Fruit fly (Drosophila melanogaster) whole organism, prepupa: Measurements from ENCODE around the gene hdm.

Source experiments
- CG10631 ChIP-seq: fragments of 200-800 bp; sonication (Bioruptor generic); optimal IDR thresholded peaks from 2 replicates; lab custom pipeline; 2016; ENCODE audit warnings: missing biosample characterization, missing genetic modification characterization
- CG10669 ChIP-seq: fragments of 200-800 bp; sonication (Bioruptor generic); optimal IDR thresholded peaks from 3 replicates; lab custom pipeline; 2018; ENCODE audit warnings: missing biosample characterization, mild to moderate bottlenecking, missing genetic modification characterization, moderate library complexity
- CG11294 ChIP-seq: fragments of 200-800 bp; sonication (Bioruptor generic); IDR thresholded peaks from 2 replicates; pipeline ENCODE4 v1.3.6; 2022; ENCODE audit warnings: missing biosample characterization, missing genetic modification characterization
- CG11762 ChIP-seq: fragments of 200-800 bp; sonication (Bioruptor generic); optimal IDR thresholded peaks from 3 replicates; lab custom pipeline; 2016; ENCODE audit warnings: missing biosample characterization, missing genetic modification characterization; ENCODE audit not compliant: insufficient read depth
- CG11902 ChIP-seq: fragments of 200-800 bp; sonication (Bioruptor generic); optimal IDR thresholded peaks from 3 replicates; lab custom pipeline; 2016; ENCODE audit warnings: missing biosample characterization, missing genetic modification characterization
- CG1621 ChIP-seq: fragments of 200-800 bp; sonication (Bioruptor generic); optimal IDR thresholded peaks from 3 replicates; lab custom pipeline; 2018; ENCODE audit warnings: missing biosample characterization, mild to moderate bottlenecking, missing genetic modification characterization
- CG16779 ChIP-seq: fragments of 200-800 bp; sonication (Bioruptor generic); optimal IDR thresholded peaks from 3 replicates; lab custom pipeline; 2017; ENCODE audit warnings: missing biosample characterization, mild to moderate bottlenecking, missing genetic modification characterization
- CG31627 ChIP-seq: fragments of 200-800 bp; sonication (Bioruptor generic); optimal IDR thresholded peaks from 3 replicates; lab custom pipeline; 2016; ENCODE audit warnings: missing biosample characterization, missing genetic modification characterization
- CG34406 ChIP-seq: fragments of 200-800 bp; sonication (Bioruptor generic); optimal IDR thresholded peaks from 3 replicates; lab custom pipeline; 2016; ENCODE audit warnings: missing biosample characterization, missing genetic modification characterization
- CG3919 ChIP-seq: fragments of 200-800 bp; sonication (Bioruptor generic); optimal IDR thresholded peaks from 3 replicates; lab custom pipeline; 2016; ENCODE audit warnings: missing biosample characterization, missing genetic modification characterization
- CG4318 ChIP-seq: fragments of 200-800 bp; sonication (Bioruptor generic); optimal IDR thresholded peaks from 3 replicates; lab custom pipeline; 2017; ENCODE audit warnings: missing biosample characterization, mild to moderate bottlenecking, missing genetic modification characterization
- CG6163 ChIP-seq: fragments of 200-800 bp; sonication (Bioruptor generic); IDR thresholded peaks from 3 replicates; pipeline ENCODE4 v1.3.6; 2022; ENCODE audit warnings: missing biosample characterization, missing genetic modification characterization
- CG6276 ChIP-seq: fragments of 200-800 bp; sonication (Bioruptor generic); optimal IDR thresholded peaks from 2 replicates; lab custom pipeline; 2017; ENCODE audit warnings: missing biosample characterization, mild to moderate bottlenecking, missing genetic modification characterization
- CG6808 ChIP-seq: fragments of 200-800 bp; sonication (Bioruptor generic); optimal IDR thresholded peaks from 3 replicates; lab custom pipeline; 2017; ENCODE audit warnings: missing biosample characterization, missing genetic modification characterization, mild to moderate bottlenecking, moderate library complexity, missing genetic modification reagents
- CG6854 ChIP-seq: fragments of 200-800 bp; sonication (Bioruptor generic); optimal IDR thresholded peaks from 2 replicates; lab custom pipeline; 2017; ENCODE audit warnings: missing biosample characterization, mild to moderate bottlenecking, missing genetic modification characterization
- CG7368 ChIP-seq: fragments of 200-800 bp; sonication (Bioruptor generic); optimal IDR thresholded peaks from 3 replicates; lab custom pipeline; 2016; ENCODE audit warnings: missing biosample characterization, missing genetic modification characterization
- CG8119 ChIP-seq: fragments of 200-800 bp; sonication (Bioruptor generic); IDR thresholded peaks from 3 replicates; pipeline ENCODE4 v1.3.6; 2022; ENCODE audit warnings: missing biosample characterization, missing genetic modification characterization
- CG9139 ChIP-seq: fragments of 200-800 bp; sonication (Bioruptor generic); optimal IDR thresholded peaks from 3 replicates; lab custom pipeline; 2017; ENCODE audit warnings: missing biosample characterization, mild to moderate bottlenecking, missing genetic modification characterization
- Eip75B ChIP-seq: fragments of 200-800 bp; sonication (Bioruptor generic); optimal IDR thresholded peaks from 3 replicates; lab custom pipeline; 2016; ENCODE audit warnings: missing biosample characterization, missing genetic modification characterization
- Eip78C ChIP-seq: fragments of 200-800 bp; sonication (Bioruptor generic); peaks from one replicate; lab custom pipeline; 2016; ENCODE audit warnings: missing biosample characterization, missing genetic modification characterization
- Eip93F ChIP-seq: fragments of 200-800 bp; sonication (Bioruptor generic); optimal IDR thresholded peaks from 2 replicates; lab custom pipeline; 2016; ENCODE audit warnings: missing biosample characterization, mild to moderate bottlenecking, missing genetic modification characterization
- Ets96B ChIP-seq: fragments of 200-800 bp; optimal IDR thresholded peaks from 2 replicates; lab custom pipeline; 2019; ENCODE audit warnings: missing biosample characterization, mild to moderate bottlenecking, missing genetic modification characterization, moderate library complexity
- Hr38 ChIP-seq: sonication (Bioruptor generic); optimal IDR thresholded peaks from 2 replicates; lab custom pipeline; 2016; ENCODE audit warnings: missing biosample characterization, missing genetic modification characterization
- Hr39 ChIP-seq: fragments of 200-800 bp; sonication (Bioruptor generic); optimal IDR thresholded peaks from 2 replicates; lab custom pipeline; 2016; ENCODE audit warnings: missing biosample characterization, missing genetic modification characterization
- Hr4 ChIP-seq: fragments of 200-800 bp; sonication (Bioruptor generic); optimal IDR thresholded peaks from 3 replicates; lab custom pipeline; 2016; ENCODE audit warnings: missing biosample characterization, missing genetic modification characterization
- Met ChIP-seq: fragments of 200-800 bp; sonication (Bioruptor generic); optimal IDR thresholded peaks from 3 replicates; lab custom pipeline; 2016; ENCODE audit warnings: missing biosample characterization, missing genetic modification characterization
- OdsH ChIP-seq: fragments of 200-800 bp; sonication (Bioruptor generic); optimal IDR thresholded peaks from 3 replicates; lab custom pipeline; 2016; ENCODE audit warnings: missing biosample characterization, missing genetic modification characterization
- Smox ChIP-seq: fragments of 200-800 bp; sonication (Bioruptor generic); optimal IDR thresholded peaks from 3 replicates; lab custom pipeline; 2016; ENCODE audit warnings: missing biosample characterization, missing genetic modification characterization
- Sox14 ChIP-seq: fragments of 200-800 bp; sonication (Bioruptor generic); optimal IDR thresholded peaks from 3 replicates; lab custom pipeline; 2016; ENCODE audit warnings: missing biosample characterization, missing genetic modification characterization
- Sox15 ChIP-seq: fragments of 200-800 bp; sonication (Bioruptor generic); optimal IDR thresholded peaks from 3 replicates; lab custom pipeline; 2016; ENCODE audit warnings: missing biosample characterization, missing genetic modification characterization
- achi ChIP-seq: fragments of 200-800 bp; sonication (Bioruptor generic); optimal IDR thresholded peaks from 3 replicates; lab custom pipeline; 2016; ENCODE audit warnings: missing biosample characterization, missing genetic modification characterization
- cyc ChIP-seq: fragments of 200-800 bp; sonication (Bioruptor generic); optimal IDR thresholded peaks from 3 replicates; lab custom pipeline; 2016; ENCODE audit warnings: missing biosample characterization, missing genetic modification characterization
- dac ChIP-seq: fragments of 200-800 bp; sonication (Bioruptor generic); optimal IDR thresholded peaks from 2 replicates; lab custom pipeline; 2017; ENCODE audit warnings: missing biosample characterization, mild to moderate bottlenecking, missing genetic modification characterization
- esn ChIP-seq: fragments of 200-800 bp; sonication (Bioruptor generic); optimal IDR thresholded peaks from 2 replicates; lab custom pipeline; 2016; ENCODE audit warnings: missing biosample characterization, mild to moderate bottlenecking, missing genetic modification characterization, moderate library complexity
- fd85E ChIP-seq: fragments of 200-800 bp; sonication (Bioruptor generic); optimal IDR thresholded peaks from 3 replicates; lab custom pipeline; 2016; ENCODE audit warnings: missing biosample characterization, missing genetic modification characterization
- fkh ChIP-seq: fragments of 200-800 bp; sonication (Bioruptor generic); optimal IDR thresholded peaks from 3 replicates; lab custom pipeline; 2017; ENCODE audit warnings: missing biosample characterization, mild to moderate bottlenecking, missing genetic modification characterization, moderate library complexity
- lz ChIP-seq: fragments of 200-800 bp; sonication (Bioruptor generic); optimal IDR thresholded peaks from 3 replicates; lab custom pipeline; 2016; ENCODE audit warnings: missing biosample characterization, missing genetic modification characterization
- pdm3 ChIP-seq: fragments of 200-800 bp; sonication (Bioruptor generic); optimal IDR thresholded peaks from 3 replicates; lab custom pipeline; 2016; ENCODE audit warnings: missing biosample characterization, missing genetic modification characterization
- salr ChIP-seq, 2 experiments: fragments of 200-800 bp; sonication (Bioruptor generic); optimal IDR thresholded peaks; 3 replicates each; lab custom pipeline; 2016 to 2018; ENCODE audit warnings: missing biosample characterization in 2 of 2, missing genetic modification characterization in 2 of 2, mild to moderate bottlenecking in 1 of 2
- spab ChIP-seq: fragments of 200-800 bp; sonication (Bioruptor generic); optimal IDR thresholded peaks from 2 replicates; lab custom pipeline; 2017; ENCODE audit warnings: missing biosample characterization, mild to moderate bottlenecking, missing genetic modification characterization, missing genetic modification reagents
- ss ChIP-seq, 2 experiments: fragments of 200-800 bp; sonication (Bioruptor generic); optimal IDR thresholded peaks; 2 replicates in 1 of 2; 3 replicates in 1 of 2; lab custom pipeline; 2017 to 2018; ENCODE audit warnings: mild to moderate bottlenecking in 2 of 2, missing biosample characterization in 2 of 2, missing genetic modification characterization in 2 of 2, moderate library complexity in 1 of 2
- svp ChIP-seq: fragments of 200-800 bp; sonication (Bioruptor generic); peaks from one replicate; lab custom pipeline; 2016; ENCODE audit warnings: missing biosample characterization, missing genetic modification characterization
- vri ChIP-seq: fragments of 200-800 bp; sonication (Bioruptor generic); optimal IDR thresholded peaks from 3 replicates; lab custom pipeline; 2016; ENCODE audit warnings: missing biosample characterization, mild to moderate bottlenecking, missing genetic modification characterization

The hdm gene

DNA sequence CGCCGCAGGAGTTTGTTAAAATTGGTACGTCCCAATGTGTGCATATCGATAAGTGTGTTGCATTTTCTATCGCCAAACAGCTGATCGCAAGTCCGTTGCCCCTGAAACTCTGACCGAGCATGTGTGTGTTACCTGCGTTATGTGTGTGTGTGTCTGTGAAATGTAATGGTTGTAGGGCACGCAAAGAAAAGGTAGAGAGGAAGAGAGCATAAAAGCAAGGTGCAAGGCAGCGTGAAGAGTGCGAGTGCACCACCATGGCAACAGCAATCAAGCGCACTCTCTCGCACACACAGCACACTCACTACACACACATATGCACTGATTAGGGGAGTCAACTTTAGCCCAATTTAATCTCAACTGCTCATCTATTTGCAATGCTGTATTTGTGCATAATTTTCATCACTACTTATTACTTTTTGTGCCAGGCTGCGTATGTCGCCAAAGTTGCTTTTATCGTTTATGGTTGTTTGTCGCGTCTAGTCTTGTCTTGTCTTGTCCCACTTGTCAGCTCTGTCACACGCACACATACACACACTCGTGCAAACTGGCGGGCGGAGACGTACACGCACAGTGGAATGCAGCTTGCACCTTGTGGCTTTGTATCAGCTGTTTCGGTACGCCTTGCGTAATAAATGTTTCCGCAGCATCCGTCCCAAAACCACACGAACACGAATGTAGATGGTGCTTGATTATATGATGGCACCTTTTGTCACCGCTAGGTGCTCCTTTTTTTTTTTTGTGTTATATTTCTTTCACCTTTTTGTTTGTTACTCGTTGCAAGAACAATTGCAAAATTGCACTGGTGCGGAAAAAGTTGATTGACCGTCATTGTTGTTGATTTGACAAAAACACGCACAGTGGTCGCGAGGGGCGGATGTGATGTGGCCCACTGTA, 17.9 kb upstream of the hdm start (continued):
- TF ChIP-seq CG11762 (GFP tag; lab: Kevin White, UChicago) (peak; percentile 78), OdsH (GFP tag; lab: Kevin White, UChicago) (peak; percentile 80), CG9139 (GFP tag; lab: Kevin White, UChicago) (no peak), Hr4 (GFP tag; lab: Kevin White, UChicago) (peak; percentile 88), CG4318 (GFP tag; lab: Kevin White, UChicago) (peak; percentile 92), fd85E (peak; percentile 42), Eip93F (no peak), achi (GFP tag; lab: Kevin White, UChicago) (peak; percentile 83), CG10669 (peak; percentile 79), salr (GFP tag; optimal IDR thresholded peaks at IDR 0.05; lab: Kevin White, UChicago) (peak; percentile 22 to 83), Eip75B (GFP tag; lab: Kevin White, UChicago) (peak; percentile 84), Met (GFP tag; lab: Kevin White, UChicago) (peak; percentile 89)
- TF ChIP-seq, all 60 proteins: peak for 57

DNA sequence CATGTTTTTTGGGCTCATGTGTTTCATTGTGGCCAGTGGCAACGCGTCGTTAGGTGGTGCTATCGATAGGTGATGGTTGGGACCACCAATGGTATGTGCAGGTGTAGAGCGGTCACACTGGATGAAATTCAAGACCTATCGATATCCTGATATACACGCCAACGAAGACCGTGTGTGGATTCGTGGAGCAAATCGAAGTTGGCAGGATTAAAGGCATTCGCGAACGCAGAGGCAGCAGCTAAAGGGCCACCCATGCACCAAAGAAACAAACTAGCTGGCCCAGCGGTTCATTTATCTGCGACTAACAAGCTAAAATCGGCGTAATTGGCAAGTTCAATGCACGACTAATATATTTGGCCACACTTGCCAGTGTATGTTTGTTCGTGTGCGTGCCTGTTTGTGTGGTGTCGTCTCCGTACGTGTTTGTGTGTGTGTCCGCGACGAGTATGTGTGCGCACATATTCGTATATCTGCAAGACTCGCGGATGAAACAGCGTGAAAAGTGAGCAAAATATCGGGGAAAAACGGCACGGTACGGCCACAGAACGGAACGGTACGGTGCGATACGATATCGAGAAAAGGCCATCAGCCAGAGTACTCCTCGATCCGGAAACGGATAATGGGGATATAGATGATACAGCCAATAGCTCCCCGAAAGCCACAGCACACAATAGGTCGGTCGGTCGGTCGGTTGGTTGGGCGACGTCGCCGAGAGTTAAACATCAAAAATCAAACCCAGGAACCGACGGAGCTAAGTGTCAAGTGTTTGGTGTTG, 16.1 kb upstream of the hdm start, which contains the start of gene Ubr3:
Gene Ubr3, plus strand, starts transcription at position 99 of the 775 bp plus-strand sequence.
- TF ChIP-seq Sox14 (GFP tag; lab: Kevin White, UChicago) (peak; percentile 36), CG6808 (peak; percentile 10), svp (peak; percentile 76), CG7368 (GFP tag; lab: Kevin White, UChicago) (no peak), Eip78C (GFP tag; lab: Kevin White, UChicago) (peak; percentile 50), OdsH (GFP tag; lab: Kevin White, UChicago) (no peak), vri (GFP tag; lab: Kevin White, UChicago) (no peak), CG3919 (GFP tag; lab: Kevin White, UChicago) (peak; percentile 8), cyc (no peak), CG11294 (no peak), esn (GFP tag; lab: Kevin White, UChicago) (peak; percentile 5), Hr38 (no peak), ss (GFP tag; optimal IDR thresholded peaks at IDR 0.05; lab: Kevin White, UChicago) (peak; percentile 28 to 47), CG31627 (GFP tag; lab: Kevin White, UChicago) (peak; percentile 1), CG6163 (GFP tag; lab: Robert Waterston, UW) (0 out of 3 replicates have a peak, but pooled peaks have one; percentile 23), fkh (GFP tag; lab: Kevin White, UChicago) (peak; percentile 25)

DNA sequence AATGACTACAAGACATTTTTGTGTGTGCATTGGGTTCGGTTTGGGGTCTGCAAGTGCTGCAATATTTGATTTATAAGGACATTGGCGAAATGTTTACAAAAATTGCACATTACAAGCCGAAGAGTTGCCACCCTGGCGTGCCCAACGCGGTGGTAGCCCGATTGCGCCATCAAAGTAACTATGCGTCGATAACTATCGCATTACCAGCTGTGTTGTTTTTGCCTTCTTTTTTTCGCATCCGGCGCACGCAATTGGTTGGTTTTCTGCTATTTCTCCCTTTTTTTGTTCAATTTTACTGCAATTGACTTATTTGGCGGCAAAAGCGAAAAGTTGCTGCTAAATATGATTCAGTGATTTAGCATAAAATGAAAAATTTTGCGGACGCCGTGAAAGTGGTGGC, 14.7 kb upstream of the hdm start, which contains the start of gene RpS14b:
Gene RpS14b, plus strand, starts transcription at position 220 of the 400 bp plus-strand sequence.
- peak; percentile 62 for TF ChIP-seq CG9139 (GFP tag; lab: Kevin White, UChicago)
- peak; percentile 74 for TF ChIP-seq lz (GFP tag; lab: Kevin White, UChicago)
- TF ChIP-seq pdm3 (GFP tag; lab: Kevin White, UChicago): peak; percentile 54
- peak; percentile 44 for TF ChIP-seq CG10631
- peak; percentile 68 for TF ChIP-seq CG3919 (GFP tag; lab: Kevin White, UChicago)
- peak; percentile 54 for TF ChIP-seq CG1621 (tag; lab: Kevin White, UChicago)
- no peak for TF ChIP-seq Sox15
- peak; percentile 7 for TF ChIP-seq spab (GFP tag; lab: Kevin White, UChicago)
- TF ChIP-seq CG8119 (GFP tag; lab: Robert Waterston, UW): no peak; the same call in 2 of the 3 replicates
- peak; percentile 71 for TF ChIP-seq CG6854 (GFP tag; lab: Kevin White, UChicago)
- no peak for TF ChIP-seq Hr4 (GFP tag; lab: Kevin White, UChicago)
- TF ChIP-seq Hr39: peak; percentile 49
- peak; percentile 21 for TF ChIP-seq svp
- peak; percentile 70 for TF ChIP-seq CG7368 (GFP tag; lab: Kevin White, UChicago)
- peak; percentile 77 for TF ChIP-seq Eip78C (GFP tag; lab: Kevin White, UChicago)
- TF ChIP-seq CG11762 (GFP tag; lab: Kevin White, UChicago): no peak
- TF ChIP-seq CG16779 (tag; lab: Kevin White, UChicago): peak; percentile 11
- TF ChIP-seq Ets96B: peak; percentile 14
- TF ChIP-seq CG6276: no peak
- peak; percentile 30 for TF ChIP-seq CG11902 (GFP tag; lab: Kevin White, UChicago)
- peak; percentile 11 for TF ChIP-seq fd85E
- TF ChIP-seq fkh (GFP tag; lab: Kevin White, UChicago): peak; percentile 60
- peak; percentile 55 for TF ChIP-seq Smox
- peak; percentile 59 to 70 for TF ChIP-seq ss (GFP tag; optimal IDR thresholded peaks at IDR 0.05; lab: Kevin White, UChicago)
- TF ChIP-seq dac: peak; percentile 43
- peak; percentile 63 for TF ChIP-seq CG34406 (GFP tag; lab: Kevin White, UChicago)
